Worm (Caenorhabditis elegans) whole organism, young adult: ENCODE data around the gene F54E7.9.

Experiments
- D2030.7 ChIP-seq: fragments of 200-800 bp; sonication (Bioruptor generic); IDR thresholded peaks from 2 replicates; pipeline ENCODE4 v1.3.6; 2022; ENCODE audit warnings: missing genetic modification reagents, missing genetic modification characterization, missing compliant biosample characterization
- F33H1.4 ChIP-seq: fragments of 200-800 bp; sonication (Bioruptor generic); IDR thresholded peaks from 2 replicates; pipeline ENCODE4 v1.3.6; 2022; ENCODE audit warnings: missing genetic modification reagents, missing genetic modification characterization, missing compliant biosample characterization
- F37B4.10 ChIP-seq: fragments of 200-800 bp; sonication (Bioruptor generic); IDR thresholded peaks from 2 replicates; pipeline ENCODE4 v1.3.6; 2022; ENCODE audit warnings: missing genetic modification characterization, missing compliant biosample characterization
- F55B11.4 ChIP-seq: sonication (generic microtip); optimal IDR thresholded peaks from 2 replicates; lab custom pipeline; 2016; ENCODE audit warnings: missing compliant biosample characterization, missing genetic modification characterization, borderline replicate concordance; ENCODE audit not compliant: insufficient read depth
- K12H6.12 ChIP-seq: fragments of 200-800 bp; sonication (Bioruptor generic); optimal IDR thresholded peaks from 2 replicates; lab custom pipeline; 2018; ENCODE audit warnings: mild to moderate bottlenecking, missing genetic modification characterization, missing compliant biosample characterization
- T26A5.8 ChIP-seq: sonication (generic microtip); optimal IDR thresholded peaks from 2 replicates; lab custom pipeline; 2016; ENCODE audit warnings: missing genetic modification characterization, missing compliant biosample characterization
- Y95B8A.8 ChIP-seq: fragments of 200-800 bp; sonication (Bioruptor generic); IDR thresholded peaks from 2 replicates; pipeline ENCODE4 v1.3.6; 2022; ENCODE audit warnings: missing genetic modification reagents, missing genetic modification characterization, missing compliant biosample characterization
- ama-1 ChIP-seq, 3 experiments: fragments of 150-350 bp in 1 of 3; sonication (generic microtip) in 2 of 3; optimal IDR thresholded peaks; 2 replicates each; lab custom pipeline; 2014 to 2018; ENCODE audit warnings: missing biosample characterization in 2 of 3, missing genetic modification characterization in 2 of 3, missing genetic modification reagents in 2 of 3
- atf-7 ChIP-seq: sonication (generic microtip); optimal IDR thresholded peaks from 2 replicates; lab custom pipeline; 2017; ENCODE audit warnings: mild to moderate bottlenecking, missing genetic modification characterization, missing compliant biosample characterization
- cebp-2 ChIP-seq: fragments of 200-800 bp; sonication (Bioruptor generic); IDR thresholded peaks from 2 replicates; pipeline ENCODE4 v1.3.6; 2022; ENCODE audit warnings: missing genetic modification characterization, missing compliant biosample characterization
- ceh-100 ChIP-seq: fragments of 200-800 bp; sonication (Bioruptor generic); IDR thresholded peaks from 2 replicates; pipeline ENCODE4 v1.3.6; 2022; ENCODE audit warnings: missing genetic modification reagents, missing genetic modification characterization, missing compliant biosample characterization
- ceh-58 ChIP-seq: fragments of 200-800 bp; sonication (Bioruptor generic); IDR thresholded peaks from 2 replicates; pipeline ENCODE4 v1.3.6; 2022; ENCODE audit warnings: missing genetic modification characterization, missing compliant biosample characterization
- ceh-79 ChIP-seq: sonication (generic microtip); optimal IDR thresholded peaks from 2 replicates; lab custom pipeline; 2017; ENCODE audit warnings: mild to moderate bottlenecking, missing genetic modification characterization, missing compliant biosample characterization
- ceh-91 ChIP-seq: fragments of 200-800 bp; sonication (Bioruptor generic); IDR thresholded peaks from 2 replicates; pipeline ENCODE4 v1.3.6; 2022; ENCODE audit warnings: missing genetic modification reagents, missing genetic modification characterization, missing compliant biosample characterization
- chd-7 ChIP-seq: sonication (generic microtip); optimal IDR thresholded peaks from 2 replicates; lab custom pipeline; 2016; ENCODE audit warnings: mild to moderate bottlenecking, missing genetic modification characterization, moderate library complexity, missing compliant biosample characterization
- dox-1 ChIP-seq: fragments of 200-800 bp; sonication (Bioruptor generic); IDR thresholded peaks from 2 replicates; pipeline ENCODE4 v1.3.6; 2022; ENCODE audit warnings: missing genetic modification reagents, missing genetic modification characterization, missing compliant biosample characterization
- dpff-1 ChIP-seq: sonication (generic microtip); optimal IDR thresholded peaks from 2 replicates; lab custom pipeline; 2017; ENCODE audit warnings: mild to moderate bottlenecking, missing genetic modification characterization, missing compliant biosample characterization
- dpl-1 ChIP-seq: fragments of 150-350 bp; optimal IDR thresholded peaks from 2 replicates; lab custom pipeline; 2014; ENCODE audit warnings: missing biosample characterization, missing genetic modification reagents, missing genetic modification characterization
- efl-1 ChIP-seq: fragments of 150-350 bp; optimal IDR thresholded peaks from 2 replicates; lab custom pipeline; 2014; ENCODE audit warnings: missing biosample characterization, missing genetic modification reagents, missing genetic modification characterization
- egl-44 ChIP-seq: fragments of 200-800 bp; sonication (Bioruptor generic); IDR thresholded peaks from 2 replicates; pipeline ENCODE4 v1.3.6; 2022; ENCODE audit warnings: missing genetic modification reagents, missing genetic modification characterization, missing compliant biosample characterization
- ekl-4 ChIP-seq: fragments of 200-800 bp; sonication (Bioruptor generic); IDR thresholded peaks from 2 replicates; pipeline ENCODE4 v1.3.6; 2022; ENCODE audit warnings: missing genetic modification reagents, missing genetic modification characterization, missing compliant biosample characterization
- ets-4 ChIP-seq: fragments of 200-800 bp; sonication (Bioruptor generic); optimal IDR thresholded peaks from 2 replicates; lab custom pipeline; 2018; ENCODE audit warnings: mild to moderate bottlenecking, missing genetic modification characterization, missing compliant biosample characterization
- gei-17 ChIP-seq: fragments of 200-800 bp; sonication (Bioruptor generic); optimal IDR thresholded peaks from 2 replicates; lab custom pipeline; 2018; ENCODE audit warnings: mild to moderate bottlenecking, missing genetic modification characterization, missing compliant biosample characterization
- hlh-26 ChIP-seq: fragments of 200-800 bp; sonication (Bioruptor generic); conservative IDR thresholded peaks from 2 replicates; pipeline ENCODE4 v1.3.6; 2022; ENCODE audit warnings: missing genetic modification reagents, missing genetic modification characterization, missing compliant biosample characterization
- hmg-20 ChIP-seq: fragments of 200-800 bp; sonication (Bioruptor generic); IDR thresholded peaks from 2 replicates; pipeline ENCODE4 v1.3.6; 2022; ENCODE audit warnings: missing genetic modification reagents, missing genetic modification characterization, missing compliant biosample characterization
- let-526 ChIP-seq: fragments of 200-800 bp; sonication (Bioruptor generic); IDR thresholded peaks from 2 replicates; pipeline ENCODE4 v1.3.6; 2022; ENCODE audit warnings: missing genetic modification reagents, missing genetic modification characterization, missing compliant biosample characterization
- let-607 ChIP-seq, 2 experiments: fragments of 200-800 bp in 1 of 2; sonication (Bioruptor generic) in 1 of 2; sonication (generic microtip) in 1 of 2; optimal IDR thresholded peaks; 2 replicates each; lab custom pipeline; 2016 to 2018; ENCODE audit warnings: mild to moderate bottlenecking in 2 of 2, missing compliant biosample characterization in 2 of 2, missing genetic modification characterization in 2 of 2, moderate library complexity in 2 of 2, missing genotype in 1 of 2
- lin-54 ChIP-seq: fragments of 200-800 bp; sonication (Bioruptor generic); optimal IDR thresholded peaks from 2 replicates; lab custom pipeline; 2018; ENCODE audit warnings: mild to moderate bottlenecking, missing genetic modification characterization, missing compliant biosample characterization
- lsl-1 ChIP-seq: fragments of 200-800 bp; sonication (Bioruptor generic); optimal IDR thresholded peaks from 2 replicates; lab custom pipeline; 2018; ENCODE audit warnings: mild to moderate bottlenecking, missing genetic modification characterization, moderate library complexity, missing compliant biosample characterization
- lsy-27 ChIP-seq: sonication (generic microtip); optimal IDR thresholded peaks from 2 replicates; lab custom pipeline; 2017; ENCODE audit warnings: missing genetic modification characterization, mild to moderate bottlenecking, missing compliant biosample characterization, antibody characterized with exemption, missing genotype, borderline replicate concordance; ENCODE audit not compliant: insufficient read depth
- madf-10 ChIP-seq: sonication (generic microtip); optimal IDR thresholded peaks from 2 replicates; lab custom pipeline; 2016; ENCODE audit warnings: mild to moderate bottlenecking, missing genetic modification characterization, missing compliant biosample characterization
- madf-6 ChIP-seq: fragments of 200-800 bp; sonication (Bioruptor generic); IDR thresholded peaks from 2 replicates; pipeline ENCODE4 v1.3.6; 2022; ENCODE audit warnings: missing genetic modification reagents, missing genetic modification characterization, missing compliant biosample characterization
- madf-8 ChIP-seq: fragments of 200-800 bp; sonication (Bioruptor generic); conservative IDR thresholded peaks from 2 replicates; pipeline ENCODE4 v1.3.6; 2022; ENCODE audit warnings: missing genetic modification reagents, missing genetic modification characterization, missing compliant biosample characterization
- mel-28 ChIP-seq: sonication (generic microtip); optimal IDR thresholded peaks from 2 replicates; lab custom pipeline; 2016; ENCODE audit warnings: borderline replicate concordance, mild to moderate bottlenecking, missing genetic modification characterization, missing compliant biosample characterization
- mes-4 ChIP-seq: sonication (generic microtip); optimal IDR thresholded peaks from 2 replicates; lab custom pipeline; 2016; ENCODE audit warnings: missing genotype, missing genetic modification characterization, missing compliant biosample characterization
- rcor-1 ChIP-seq: fragments of 200-800 bp; sonication (Bioruptor generic); IDR thresholded peaks from 2 replicates; pipeline ENCODE4 v1.3.6; 2022; ENCODE audit warnings: missing genetic modification reagents, missing genetic modification characterization, missing compliant biosample characterization
- sea-2 ChIP-seq: fragments of 200-800 bp; sonication (Bioruptor generic); IDR thresholded peaks from 2 replicates; pipeline ENCODE4 v1.3.6; 2022; ENCODE audit warnings: missing genetic modification characterization, missing compliant biosample characterization
- snpc-3.4 ChIP-seq: sonication (generic microtip); optimal IDR thresholded peaks from 2 replicates; lab custom pipeline; 2017; ENCODE audit warnings: missing genetic modification characterization, mild to moderate bottlenecking, missing compliant biosample characterization, antibody characterized with exemption, moderate library complexity, missing genotype, missing genetic modification reagents
- tbp1 ChIP-seq: fragments of 200-800 bp; sonication (Bioruptor generic); optimal IDR thresholded peaks from 2 replicates; lab custom pipeline; 2018; ENCODE audit warnings: mild to moderate bottlenecking, missing genetic modification characterization, missing compliant biosample characterization
- tbx-9 ChIP-seq: sonication (generic microtip); optimal IDR thresholded peaks from 2 replicates; lab custom pipeline; 2016; ENCODE audit warnings: borderline replicate concordance, missing genetic modification characterization, inconsistent platforms, missing compliant biosample characterization
- xnd-1 ChIP-seq: sonication (generic microtip); optimal IDR thresholded peaks from 2 replicates; lab custom pipeline; 2016; ENCODE audit warnings: missing genotype, missing genetic modification reagents, missing genetic modification characterization, missing compliant biosample characterization
- zfh-2 ChIP-seq: fragments of 200-800 bp; sonication (Bioruptor generic); conservative IDR thresholded peaks from 2 replicates; pipeline ENCODE4 v1.3.6; 2022; ENCODE audit warnings: missing genetic modification reagents, missing genetic modification characterization, missing compliant biosample characterization
- ztf-22 ChIP-seq: fragments of 200-800 bp; sonication (Bioruptor generic); optimal IDR thresholded peaks from 2 replicates; lab custom pipeline; 2018; ENCODE audit warnings: mild to moderate bottlenecking, missing genetic modification characterization, moderate library complexity, missing compliant biosample characterization
- ztf-25 ChIP-seq: fragments of 200-800 bp; sonication (Bioruptor generic); IDR thresholded peaks from 2 replicates; pipeline ENCODE4 v1.3.6; 2022; ENCODE audit warnings: missing genetic modification reagents, missing genetic modification characterization, missing compliant biosample characterization
- ztf-6 ChIP-seq: fragments of 200-800 bp; sonication (Bioruptor generic); IDR thresholded peaks from 2 replicates; pipeline ENCODE4 v1.3.6; 2022; ENCODE audit warnings: missing genetic modification reagents, missing genetic modification characterization, missing compliant biosample characterization

F54E7.9 gene

DNA sequence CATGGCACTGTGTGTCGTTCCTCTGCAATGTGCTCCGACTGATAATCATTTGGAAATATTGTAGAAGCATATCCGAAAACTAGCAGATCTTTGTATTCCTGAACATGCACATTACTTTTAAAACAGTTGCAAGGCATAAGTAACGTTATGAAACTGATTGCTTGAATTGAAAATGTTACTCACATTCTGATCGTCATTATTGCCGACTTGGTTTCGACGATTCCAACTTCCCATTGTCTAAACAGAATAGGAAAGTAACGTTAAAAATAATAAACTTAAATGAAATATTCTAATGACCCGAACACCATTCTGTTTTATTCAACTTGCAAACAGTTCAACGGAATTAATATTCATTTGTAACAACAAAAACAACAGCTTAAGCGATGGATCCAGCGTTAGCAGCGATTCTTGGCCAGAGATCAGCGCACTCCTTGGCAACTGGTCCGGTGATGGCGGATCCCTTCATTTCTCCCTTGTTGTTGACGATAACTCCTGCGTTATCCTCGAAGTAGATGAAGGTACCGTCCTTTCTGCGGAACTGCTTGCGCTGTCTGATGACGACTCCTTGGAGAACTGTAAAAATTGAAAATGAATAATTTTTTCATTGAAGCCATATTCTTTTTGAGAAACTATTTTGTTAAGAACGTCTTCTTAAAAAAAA is 27.7 kb upstream of the F54E7.9 start, which contains the start of gene swp-1 (continued):
- no peak for TF ChIP-seq hmg-20 (GFP tag; lab: Robert Waterston, UW)
- TF ChIP-seq tbx-9 (tag; lab: Kevin White, UChicago), result no peak
- no peak for TF ChIP-seq rcor-1 (GFP tag; lab: Robert Waterston, UW)
- TF ChIP-seq ceh-100, result peak; percentile 16; the same call in 1 of the 2 replicates
- TF ChIP-seq Y95B8A.8 (GFP tag; lab: Robert Waterston, UW), result no peak
- TF ChIP-seq lin-54 (GFP tag; lab: Kevin White, UChicago), result peak; percentile 65
- no peak for TF ChIP-seq zfh-2
- no peak for TF ChIP-seq mel-28
- TF ChIP-seq ztf-25 (GFP tag; lab: Robert Waterston, UW), result no peak
- peak; percentile 28 for TF ChIP-seq tbp1 (GFP tag; lab: Kevin White, UChicago)
- TF ChIP-seq ekl-4 (GFP tag; lab: Robert Waterston, UW), result peak; percentile 70
- no peak for TF ChIP-seq snpc-3.4 (tag; lab: Kevin White, UChicago)
- no peak for TF ChIP-seq F55B11.4 (tag; lab: Kevin White, UChicago)
- TF ChIP-seq dpl-1 (GFP tag; lab: Kevin White, UChicago), result no peak
- TF ChIP-seq chd-7, result no peak
- no peak for TF ChIP-seq madf-8 (GFP tag; lab: Robert Waterston, UW)
- no peak for TF ChIP-seq hlh-26 (GFP tag; lab: Robert Waterston, UW)
- no peak for TF ChIP-seq let-526
- TF ChIP-seq F37B4.10, result no peak
- TF ChIP-seq madf-10, result no peak
- TF ChIP-seq ets-4 (GFP tag; lab: Kevin White, UChicago), result no peak
- no peak for TF ChIP-seq let-607 (tag; optimal IDR thresholded peaks at IDR 0.05; lab: Kevin White, UChicago)
- no peak for TF ChIP-seq cebp-2 (GFP tag; lab: Robert Waterston, UW)
- no peak for TF ChIP-seq mes-4 (tag; lab: Kevin White, UChicago)
- TF ChIP-seq gei-17, result no peak
- TF ChIP-seq lsy-27 (tag; lab: Kevin White, UChicago), result no peak
- no peak for TF ChIP-seq ceh-58
- 0 out of 2 replicates have a peak, but pooled peaks have one; percentile 24 for TF ChIP-seq egl-44 (GFP tag; lab: Robert Waterston, UW)
- TF ChIP-seq sea-2 (GFP tag; lab: Robert Waterston, UW), result no peak
- TF ChIP-seq ztf-22, result no peak
- TF ChIP-seq ama-1 (optimal IDR thresholded peaks at IDR 0.05; lab: Kevin White, UChicago), result no peak
- no peak for TF ChIP-seq ama-1 (GFP tag; optimal IDR thresholded peaks at IDR 0.05; lab: Kevin White, UChicago)
- TF ChIP-seq ztf-6, result no peak
- no peak for TF ChIP-seq dox-1 (GFP tag; lab: Robert Waterston, UW)
- TF ChIP-seq dpff-1, result no peak
- TF ChIP-seq K12H6.12 (tag; lab: Kevin White, UChicago), result no peak
- no peak for TF ChIP-seq atf-7

DNA sequence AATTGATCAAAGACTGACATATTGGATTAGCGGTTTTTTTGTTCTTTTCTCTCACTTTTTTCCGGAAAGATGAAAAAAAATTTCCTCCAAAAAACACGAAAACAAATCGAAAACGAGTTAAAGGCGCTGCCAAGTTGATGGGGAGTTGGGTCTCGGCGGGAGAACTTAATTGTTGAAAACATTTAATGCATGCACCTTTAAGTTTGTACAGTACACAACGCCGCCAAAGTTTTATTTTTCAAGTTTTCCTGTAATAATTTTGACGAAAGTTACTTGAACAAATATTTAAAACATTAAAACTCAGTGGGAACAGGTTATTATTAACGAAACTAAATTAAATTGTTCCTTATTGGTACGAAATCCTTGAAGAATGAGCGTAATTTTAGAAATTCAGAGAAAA is 23.8 kb upstream of the F54E7.9 start:
- TF ChIP-seq D2030.7 (GFP tag; lab: Robert Waterston, UW), result peak; percentile 41; the same call in 1 of the 2 replicates
- peak; percentile 80 for TF ChIP-seq lsl-1
- no peak for TF ChIP-seq ceh-79
- TF ChIP-seq madf-6 (GFP tag; lab: Robert Waterston, UW), result peak; percentile 78
- TF ChIP-seq ceh-91, result peak; percentile 41; the same call in 1 of the 2 replicates
- TF ChIP-seq efl-1, result peak; percentile 83
- TF ChIP-seq T26A5.8 (tag; lab: Kevin White, UChicago), result no peak
- peak; percentile 21 for TF ChIP-seq xnd-1 (tag; lab: Kevin White, UChicago)
- peak; percentile 49 for TF ChIP-seq madf-8 (GFP tag; lab: Robert Waterston, UW)
- peak; percentile 79 for TF ChIP-seq F33H1.4
- TF ChIP-seq, all 124 proteins: peak for 8
